Fruit fly (Drosophila melanogaster) whole organism, wandering third instar larva: ENCODE results near the gene SF2.

Experiments
- Abd-B ChIP-seq: fragments of >200 bp; optimal IDR thresholded peaks from 2 replicates; lab custom pipeline; 2017; ENCODE audit warnings: missing biosample characterization, missing genetic modification characterization
- CG32264 ChIP-seq: fragments of 200-800 bp; sonication (Bioruptor generic); optimal IDR thresholded peaks from 2 replicates; lab custom pipeline; 2016; ENCODE audit warnings: missing biosample characterization, missing genetic modification characterization
- CG9705 ChIP-seq: fragments of 200-800 bp; sonication (Bioruptor generic); optimal IDR thresholded peaks from 2 replicates; lab custom pipeline; 2018; ENCODE audit warnings: missing biosample characterization, mild to moderate bottlenecking, missing genetic modification characterization
- CrebA ChIP-seq: fragments of 200-800 bp; sonication (Bioruptor generic); optimal IDR thresholded peaks from 2 replicates; lab custom pipeline; 2016; ENCODE audit warnings: missing biosample characterization, mild to moderate bottlenecking, missing genetic modification characterization, borderline replicate concordance
- Dfd ChIP-seq: fragments of >200 bp; optimal IDR thresholded peaks from 2 replicates; lab custom pipeline; 2017; ENCODE audit warnings: missing biosample characterization, missing genetic modification characterization
- Dif ChIP-seq: fragments of 200-275, 200-300 bp; sonication (Bioruptor generic); optimal IDR thresholded peaks from 2 replicates; lab custom pipeline; 2018; ENCODE audit warnings: missing biosample characterization, missing genetic modification characterization; ENCODE audit not compliant: partially characterized antibody
- GATAd ChIP-seq: sonication (Bioruptor generic); optimal IDR thresholded peaks from 2 replicates; lab custom pipeline; 2016; ENCODE audit warnings: missing biosample characterization, missing genetic modification characterization
- HLH106 ChIP-seq: fragments of 200-800 bp; optimal IDR thresholded peaks from 3 replicates; lab custom pipeline; 2019; ENCODE audit warnings: missing biosample characterization, mild to moderate bottlenecking, missing genetic modification characterization, moderate library complexity
- Hnf4 ChIP-seq: fragments of 200-800 bp; sonication (Bioruptor generic); optimal IDR thresholded peaks from 2 replicates; lab custom pipeline; 2016; ENCODE audit warnings: missing biosample characterization, mild to moderate bottlenecking, missing genetic modification characterization
- Hr78 ChIP-seq: fragments of >200 bp; optimal IDR thresholded peaks from 2 replicates; lab custom pipeline; 2017; ENCODE audit warnings: missing biosample characterization, missing genetic modification characterization
- Hr83 ChIP-seq: fragments of 200-300 bp; sonication (Bioruptor generic); optimal IDR thresholded peaks from 2 replicates; lab custom pipeline; 2016; ENCODE audit warnings: missing biosample characterization, mild to moderate bottlenecking, missing genetic modification characterization, moderate library complexity; ENCODE audit not compliant: poor library complexity, severe bottlenecking
- Jra ChIP-seq: sonication (Bioruptor generic); optimal IDR thresholded peaks from 2 replicates; lab custom pipeline; 2016; ENCODE audit warnings: missing biosample characterization, missing genetic modification characterization
- Mio ChIP-seq: sonication (Bioruptor generic); optimal IDR thresholded peaks from 2 replicates; lab custom pipeline; 2016; ENCODE audit warnings: missing biosample characterization, missing genetic modification characterization
- Myc ChIP-seq: fragments of >200 bp; optimal IDR thresholded peaks from 2 replicates; lab custom pipeline; 2017
- N ChIP-seq: fragments of >200 bp; optimal IDR thresholded peaks from 2 replicates; lab custom pipeline; 2018; ENCODE audit warnings: missing biosample characterization, missing external identifiers, missing genetic modification characterization
- OdsH ChIP-seq: fragments of 200-800 bp; sonication (Bioruptor generic); optimal IDR thresholded peaks from 2 replicates; lab custom pipeline; 2016; ENCODE audit warnings: missing biosample characterization, mild to moderate bottlenecking, missing genetic modification characterization
- Rel ChIP-seq, 2 experiments: fragments of 200-800 bp; sonication (Bioruptor generic) in 1 of 2; optimal IDR thresholded peaks; 2 replicates in 1 of 2; 3 replicates in 1 of 2; lab custom pipeline; 2016 to 2019; ENCODE audit warnings: mild to moderate bottlenecking in 2 of 2, missing biosample characterization in 2 of 2, missing genetic modification characterization in 2 of 2, moderate library complexity in 1 of 2
- Sp1 ChIP-seq: fragments of 200-800 bp; sonication (Bioruptor generic); optimal IDR thresholded peaks from 3 replicates; lab custom pipeline; 2019; ENCODE audit warnings: missing biosample characterization, mild to moderate bottlenecking, missing genetic modification characterization, moderate library complexity
- Vsx2 ChIP-seq: fragments of 200-300, 225-300 bp; sonication (Bioruptor generic); optimal IDR thresholded peaks from 2 replicates; lab custom pipeline; 2018; ENCODE audit warnings: missing biosample characterization, missing genetic modification characterization; ENCODE audit not compliant: partially characterized antibody
- brk ChIP-seq: fragments of 200-800 bp; sonication (Bioruptor generic); optimal IDR thresholded peaks from 2 replicates; lab custom pipeline; 2016; ENCODE audit warnings: missing biosample characterization, mild to moderate bottlenecking, missing genetic modification characterization
- dl ChIP-seq, 2 experiments: fragments of 175-275, 200-275 bp in 1 of 2; fragments of 200-275 bp in 1 of 2; sonication (Bioruptor generic); optimal IDR thresholded peaks; lab custom pipeline; 2018; ENCODE audit warnings: mild to moderate bottlenecking in 2 of 2, missing biosample characterization in 2 of 2, missing genetic modification characterization in 2 of 2, moderate library complexity in 2 of 2; ENCODE audit not compliant: partially characterized antibody in 2 of 2, insufficient read depth in 1 of 2
- dmrt93B ChIP-seq: fragments of 200-800 bp; sonication (Bioruptor generic); optimal IDR thresholded peaks from 2 replicates; lab custom pipeline; 2018; ENCODE audit warnings: missing biosample characterization, mild to moderate bottlenecking, missing genetic modification characterization
- dsf ChIP-seq: sonication (Bioruptor generic); optimal IDR thresholded peaks from 2 replicates; lab custom pipeline; 2016; ENCODE audit warnings: missing biosample characterization, missing genetic modification characterization, borderline replicate concordance
- ey ChIP-seq: fragments of 200-800 bp; sonication (Bioruptor generic); optimal IDR thresholded peaks from 2 replicates; lab custom pipeline; 2016; ENCODE audit warnings: missing biosample characterization, missing genetic modification characterization
- foxo ChIP-seq, 2 experiments: fragments of 200-800 bp; sonication (Bioruptor generic); optimal IDR thresholded peaks; 2 replicates in 1 of 2; 3 replicates in 1 of 2; lab custom pipeline; 2016 to 2017; ENCODE audit warnings: missing biosample characterization in 2 of 2, missing genetic modification characterization in 2 of 2
- fru ChIP-seq: fragments of 200-800 bp; sonication (Bioruptor generic); optimal IDR thresholded peaks from 3 replicates; lab custom pipeline; 2016; ENCODE audit warnings: missing biosample characterization, mild to moderate bottlenecking, missing genetic modification characterization
- h ChIP-seq: fragments of 200-800 bp; sonication (Bioruptor generic); optimal IDR thresholded peaks from 3 replicates; lab custom pipeline; 2016; ENCODE audit warnings: missing biosample characterization, mild to moderate bottlenecking, missing genetic modification characterization
- jim ChIP-seq: fragments of 175-275, 200-325 bp; sonication (Bioruptor generic); optimal IDR thresholded peaks from 2 replicates; lab custom pipeline; 2016; ENCODE audit warnings: missing biosample characterization, mild to moderate bottlenecking, missing genetic modification characterization
- lola ChIP-seq: fragments of >200 bp; optimal IDR thresholded peaks from 2 replicates; lab custom pipeline; 2017; ENCODE audit warnings: missing biosample characterization, missing genetic modification characterization
- pan ChIP-seq: fragments of >200 bp; optimal IDR thresholded peaks from 2 replicates; lab custom pipeline; 2017
- psq ChIP-seq: fragments of 200-800 bp; sonication (Bioruptor generic); optimal IDR thresholded peaks from 3 replicates; lab custom pipeline; 2017; ENCODE audit warnings: missing biosample characterization, mild to moderate bottlenecking, missing genetic modification characterization, moderate library complexity
- rgr ChIP-seq: fragments of 200-800 bp; sonication (Bioruptor generic); optimal IDR thresholded peaks from 3 replicates; lab custom pipeline; 2016; ENCODE audit warnings: missing biosample characterization, mild to moderate bottlenecking, missing genetic modification characterization
- sv ChIP-seq: fragments of 200-800 bp; sonication (Bioruptor generic); optimal IDR thresholded peaks from 3 replicates; lab custom pipeline; 2016; ENCODE audit warnings: missing biosample characterization, missing genetic modification characterization
- tai ChIP-seq: sonication (Bioruptor generic); optimal IDR thresholded peaks from 2 replicates; lab custom pipeline; 2016; ENCODE audit warnings: missing biosample characterization, missing genetic modification characterization
- usp ChIP-seq: fragments of >200 bp; optimal IDR thresholded peaks from 2 replicates; lab custom pipeline; 2017; ENCODE audit warnings: missing biosample characterization, missing genetic modification characterization
- woc ChIP-seq: sonication (Bioruptor generic); optimal IDR thresholded peaks from 2 replicates; lab custom pipeline; 2016; ENCODE audit warnings: missing biosample characterization, mild to moderate bottlenecking, missing genetic modification characterization

Gene SF2

DNA sequence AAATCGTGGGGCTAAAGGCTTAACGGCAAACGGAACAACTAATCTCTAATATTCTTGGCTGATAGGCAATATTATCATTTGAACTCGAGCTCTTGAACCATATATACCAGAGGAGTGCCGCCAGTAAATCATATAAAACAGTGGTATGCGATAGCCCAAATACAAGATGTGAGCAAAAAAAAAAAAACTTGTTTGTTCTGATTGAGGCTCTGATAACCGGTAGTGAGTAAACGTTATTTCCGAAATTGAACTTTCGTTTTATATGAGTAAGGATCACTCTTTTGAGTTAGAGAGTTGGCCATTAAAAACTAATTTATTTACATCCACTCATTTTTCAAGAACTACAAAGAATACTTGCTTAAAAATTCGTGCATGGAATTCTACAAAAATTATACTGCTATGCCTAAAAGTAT lies 31.7 kb downstream of the SF2 start:
- TF ChIP-seq Sp1 (GFP tag; lab: Kevin White, UChicago) (no peak), Dif (no peak), jim (GFP tag; lab: Kevin White, UChicago) (no peak), dmrt93B (GFP tag; lab: Kevin White, UChicago) (no peak), h (GFP tag; lab: Kevin White, UChicago) (peak; percentile 34), woc (GFP tag; lab: Kevin White, UChicago) (no peak), psq (GFP tag; lab: Kevin White, UChicago) (no peak), Myc (peak; percentile 33), Jra (no peak), Hnf4 (GFP tag; lab: Kevin White, UChicago) (no peak), GATAd (GFP tag; lab: Kevin White, UChicago) (no peak), fru (GFP tag; lab: Kevin White, UChicago) (no peak), Mio (GFP tag; lab: Kevin White, UChicago) (no peak), tai (no peak), CrebA (no peak)

dm6 chr3R:16309302-16310080 lies 32.3 kb downstream of the SF2 start:
- TF ChIP-seq brk (GFP tag; lab: Kevin White, UChicago) (no peak), rgr (GFP tag; lab: Kevin White, UChicago) (no peak), tai (no peak), Rel (GFP tag; optimal IDR thresholded peaks at IDR 0.05; lab: Kevin White, UChicago) (no peak), Rel (tag; optimal IDR thresholded peaks at IDR 0.05; lab: Kevin White, UChicago) (peak; percentile 71), lola (GFP tag; lab: Kevin White, UChicago) (no peak), Dif (no peak), GATAd (GFP tag; lab: Kevin White, UChicago) (no peak), foxo (GFP tag; optimal IDR thresholded peaks at IDR 0.05; lab: Kevin White, UChicago) (peak in 1 of 2 experiments; percentile 58), Jra (no peak), HLH106 (tag; lab: Kevin White, UChicago) (peak; percentile 18), jim (GFP tag; lab: Kevin White, UChicago) (no peak), Abd-B (GFP tag; lab: Kevin White, UChicago) (no peak), psq (GFP tag; lab: Kevin White, UChicago) (no peak), dsf (GFP tag; lab: Kevin White, UChicago) (no peak), Dfd (no peak), OdsH (no peak), N (no peak), sv (GFP tag; lab: Kevin White, UChicago) (peak; percentile 20), dl (GFP tag; optimal IDR thresholded peaks at IDR 0.05; lab: Kevin White, UChicago; ENCODE audit: insufficient read depth in 1 of 2, partially characterized antibody in 2 of 2) (no peak), Mio (GFP tag; lab: Kevin White, UChicago) (no peak), Sp1 (GFP tag; lab: Kevin White, UChicago) (no peak), dmrt93B (GFP tag; lab: Kevin White, UChicago) (no peak), fru (GFP tag; lab: Kevin White, UChicago) (peak; percentile 42), CG9705 (GFP tag; lab: Kevin White, UChicago) (no peak), Hnf4 (GFP tag; lab: Kevin White, UChicago) (peak; percentile 3), Hr78 (GFP tag; lab: Kevin White, UChicago) (no peak), h (GFP tag; lab: Kevin White, UChicago) (peak; percentile 11), woc (GFP tag; lab: Kevin White, UChicago) (no peak), CG32264 (no peak), CrebA (no peak), Vsx2 (GFP tag; lab: Kevin White, UChicago) (no peak), ey (GFP tag; lab: Kevin White, UChicago) (peak; percentile 8), pan (no peak), Myc (no peak)
- TF ChIP-seq, all 38 proteins: peak for 8

- TF ChIP-seq dmrt93B (GFP tag; lab: Kevin White, UChicago), result no peak
- no peak for TF ChIP-seq h (GFP tag; lab: Kevin White, UChicago)
- TF ChIP-seq jim (GFP tag; lab: Kevin White, UChicago), result no peak
- TF ChIP-seq Hr83 (GFP tag; lab: Kevin White, UChicago), result no peak
- TF ChIP-seq Dfd, result no peak
- TF ChIP-seq OdsH, result no peak
- no peak for TF ChIP-seq CrebA
- TF ChIP-seq Mio (GFP tag; lab: Kevin White, UChicago), result no peak
- no peak for TF ChIP-seq Sp1 (GFP tag; lab: Kevin White, UChicago)
- TF ChIP-seq N, result no peak
- no peak for TF ChIP-seq pan
- no peak for TF ChIP-seq usp (GFP tag; lab: Kevin White, UChicago)
- no peak for TF ChIP-seq Myc
- TF ChIP-seq woc (GFP tag; lab: Kevin White, UChicago), result no peak
- no peak for TF ChIP-seq fru (GFP tag; lab: Kevin White, UChicago)
- no peak for TF ChIP-seq ey (GFP tag; lab: Kevin White, UChicago)
Observed at dm6 chr3R:16308057-16308456, 33.7 kb downstream of the SF2 start.
